Worm (Caenorhabditis elegans): Measurements from ENCODE around the gene taf-11.1.

taf-11.1 gene

DNA sequence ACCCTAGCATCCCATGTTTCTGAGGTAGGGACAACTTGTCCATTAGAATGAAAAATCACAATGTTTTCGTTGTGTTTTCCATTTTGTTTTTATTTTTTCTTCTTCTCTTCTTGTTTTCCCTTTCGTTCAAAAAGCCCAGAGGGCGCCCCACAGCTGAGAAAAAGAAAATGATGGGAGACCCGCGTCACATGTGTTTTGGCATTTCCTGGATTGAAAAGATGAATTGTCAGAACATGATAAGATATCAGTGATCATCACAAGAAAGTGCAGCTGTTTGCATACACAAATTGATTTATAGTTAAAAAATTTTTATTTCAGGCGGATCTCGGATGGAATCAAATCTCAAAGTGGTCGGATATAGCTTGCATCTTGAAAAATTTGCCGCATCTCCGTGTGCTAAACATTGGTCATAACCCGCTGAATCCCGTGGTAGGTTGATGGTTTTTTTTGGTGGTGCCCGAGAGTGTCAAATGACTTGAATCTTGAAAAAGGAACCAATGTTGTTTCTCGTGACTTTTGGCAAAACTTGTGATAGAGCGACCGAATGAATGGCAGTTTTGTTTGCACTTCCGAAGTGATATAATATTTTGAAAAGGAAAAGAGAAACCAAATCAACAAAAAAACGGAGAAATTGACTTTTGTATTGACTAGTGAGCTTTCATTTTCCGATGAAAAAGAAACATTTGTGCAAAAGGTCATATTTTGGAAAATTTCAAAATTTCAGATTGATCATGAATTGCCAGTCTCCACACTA lies 11.4 kb downstream of the taf-11.1 start:
- no peak for TF ChIP-seq lsy-2 (tag; optimal IDR thresholded peaks at IDR 0.05)
- peak; percentile 75 for TF ChIP-seq unc-62 (GFP tag; optimal IDR thresholded peaks at IDR 0.05)
- peak; percentile 72 for TF ChIP-seq mab-5 (tag; optimal IDR thresholded peaks at IDR 0.05)
- TF ChIP-seq lin-32 (GFP tag; optimal IDR thresholded peaks at IDR 0.05) = no peak
- no peak for TF ChIP-seq nhr-2 (tag; optimal IDR thresholded peaks at IDR 0.05)
- peak; percentile 64 for TF ChIP-seq hlh-1 (tag; optimal IDR thresholded peaks at IDR 0.05)
- TF ChIP-seq M03D4.4 (tag; optimal IDR thresholded peaks at IDR 0.05) = no peak

DNA sequence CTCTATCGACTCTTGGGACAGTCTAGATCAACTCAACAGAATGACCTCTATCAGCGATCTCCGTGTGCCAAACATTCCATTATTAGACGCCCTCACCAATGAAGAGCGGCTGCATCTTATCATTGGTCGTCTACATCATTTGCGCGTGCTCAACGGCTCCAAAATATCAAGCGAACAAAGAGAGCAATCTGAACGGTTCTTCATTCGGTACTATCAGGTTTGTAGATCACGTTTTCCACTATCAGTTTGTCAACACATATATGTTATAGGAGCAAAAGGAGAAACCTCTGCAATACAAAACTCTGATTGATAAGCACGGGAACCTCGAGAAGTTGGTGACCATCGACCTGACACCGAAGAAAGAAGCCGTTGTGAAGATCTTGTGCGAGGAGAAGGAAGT lies 13.4 kb downstream of the taf-11.1 start:
- TF ChIP-seq mls-2 (tag; optimal IDR thresholded peaks at IDR 0.05) (no peak), mab-5 (tag; optimal IDR thresholded peaks at IDR 0.05) (no peak), elt-3 (tag; optimal IDR thresholded peaks at IDR 0.05) (no peak), hlh-1 (tag; optimal IDR thresholded peaks at IDR 0.05) (no peak), blmp-1 (tag; optimal IDR thresholded peaks at IDR 0.05) (no peak), unc-120 (tag; optimal IDR thresholded peaks at IDR 0.05; ENCODE audit: poor library complexity, severe bottlenecking) (no peak), pha-4 (tag; optimal IDR thresholded peaks at IDR 0.05) (no peak), M03D4.4 (tag; optimal IDR thresholded peaks at IDR 0.05) (no peak), sptf-1 (tag; optimal IDR thresholded peaks at IDR 0.05) (no peak), unc-62 (GFP tag; optimal IDR thresholded peaks at IDR 0.05) (no peak), unc-39 (tag; optimal IDR thresholded peaks at IDR 0.05) (no peak), ces-1 (GFP tag; optimal IDR thresholded peaks at IDR 0.05) (no peak), zip-8 (tag; optimal IDR thresholded peaks at IDR 0.05) (no peak), ztf-11 (tag; optimal IDR thresholded peaks at IDR 0.05) (no peak), sem-2 (GFP tag; optimal IDR thresholded peaks at IDR 0.05) (no peak)

DNA sequence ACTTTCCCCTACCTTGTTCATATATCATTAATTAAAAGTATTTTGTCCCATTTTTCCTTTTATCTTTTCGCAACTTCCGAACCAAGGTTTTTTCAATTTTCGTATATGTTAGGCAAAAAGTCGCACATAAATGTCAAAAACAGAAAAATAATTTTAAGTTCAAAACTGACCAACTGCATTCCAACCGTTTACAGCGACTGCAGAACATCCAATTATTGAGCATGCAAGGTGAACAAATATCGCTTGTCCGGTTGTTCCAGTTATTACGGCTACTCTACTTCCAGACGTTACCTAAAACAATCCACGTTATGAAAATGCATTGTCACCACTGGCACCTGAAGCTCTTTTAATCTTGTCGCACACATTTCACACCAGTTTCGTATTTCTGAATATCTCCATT lies 18.6 kb downstream of the taf-11.1 start, which contains the start of gene C52B9.10:
Gene C52B9.10 (plus strand): TSS at position 301 of the 400 bp plus-strand sequence.
- no peak for TF ChIP-seq cnd-1 (tag; optimal IDR thresholded peaks at IDR 0.05)
- no peak for TF ChIP-seq ztf-11 (tag; optimal IDR thresholded peaks at IDR 0.05)
- no peak for TF ChIP-seq nhr-76 (tag; optimal IDR thresholded peaks at IDR 0.05)
- no peak for TF ChIP-seq unc-120 (tag; optimal IDR thresholded peaks at IDR 0.05; ENCODE audit: poor library complexity, severe bottlenecking)
- no peak for TF ChIP-seq lin-32 (GFP tag; optimal IDR thresholded peaks at IDR 0.05)
- no peak for TF ChIP-seq snpc-4 (tag; optimal IDR thresholded peaks at IDR 0.05)

DNA sequence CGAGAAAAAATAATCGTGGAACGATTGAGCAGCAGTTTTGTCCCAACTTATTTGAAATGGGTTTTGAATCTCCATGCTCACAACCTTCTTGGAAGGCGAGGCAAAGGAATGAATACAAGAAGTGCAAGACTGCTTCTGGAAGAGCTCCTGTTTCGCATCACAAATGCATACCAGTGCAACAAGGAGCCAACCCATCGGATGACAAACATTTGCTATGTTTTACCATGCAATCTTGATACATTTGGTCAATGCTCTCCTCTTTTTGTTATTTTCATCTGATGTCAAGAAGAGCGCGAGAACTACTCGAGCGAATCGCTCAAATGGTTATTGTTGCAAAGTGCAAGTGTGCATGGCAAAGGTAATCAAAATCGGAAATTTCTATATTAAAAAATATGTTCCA lies 19.1 kb downstream of the taf-11.1 start, which contains the start of gene mec-18:
Gene mec-18 (minus strand): TSS at position 101 of the 400 bp plus-strand sequence.
- TF ChIP-seq nhr-2 (tag; optimal IDR thresholded peaks at IDR 0.05) (no peak), unc-39 (tag; optimal IDR thresholded peaks at IDR 0.05) (no peak), ces-1 (GFP tag; optimal IDR thresholded peaks at IDR 0.05) (no peak), sem-2 (GFP tag; optimal IDR thresholded peaks at IDR 0.05) (no peak)

DNA sequence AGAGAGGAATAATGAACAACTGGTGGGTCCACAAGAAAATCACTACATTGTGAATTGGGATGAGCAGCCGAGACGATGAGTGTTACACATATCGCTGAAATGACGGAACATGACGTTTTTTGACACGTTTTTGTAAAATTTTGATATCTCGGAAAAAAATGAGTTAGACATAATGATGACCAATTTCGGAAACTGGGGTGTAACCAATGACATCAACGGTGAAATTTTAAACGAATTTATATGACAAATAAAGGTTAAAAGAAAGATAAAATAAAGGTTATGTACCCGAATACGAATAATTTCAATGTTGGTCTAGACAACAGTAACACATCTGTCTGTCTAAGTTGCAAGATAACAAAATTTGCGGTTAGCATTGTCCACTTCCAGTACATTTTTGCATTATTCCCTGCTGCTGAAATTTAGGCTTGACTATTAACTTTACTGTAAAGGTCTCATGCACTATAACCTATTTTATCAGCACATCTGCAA lies 24.4 kb downstream of the taf-11.1 start, which contains the start of the genes twk-28 and ets-9:
Gene twk-28 (minus strand): TSS at position 51 of the 489 bp plus-strand sequence.
Gene ets-9 (plus strand): TSS at position 410 of the 489 bp plus-strand sequence.
- TF ChIP-seq unc-120 (tag; optimal IDR thresholded peaks at IDR 0.05; ENCODE audit: poor library complexity, severe bottlenecking) (peak; percentile 47), unc-62 (GFP tag; optimal IDR thresholded peaks at IDR 0.05) (peak; percentile 36), nhr-237 (tag; optimal IDR thresholded peaks at IDR 0.05) (no peak), hlh-1 (tag; optimal IDR thresholded peaks at IDR 0.05) (peak; percentile 88)

DNA sequence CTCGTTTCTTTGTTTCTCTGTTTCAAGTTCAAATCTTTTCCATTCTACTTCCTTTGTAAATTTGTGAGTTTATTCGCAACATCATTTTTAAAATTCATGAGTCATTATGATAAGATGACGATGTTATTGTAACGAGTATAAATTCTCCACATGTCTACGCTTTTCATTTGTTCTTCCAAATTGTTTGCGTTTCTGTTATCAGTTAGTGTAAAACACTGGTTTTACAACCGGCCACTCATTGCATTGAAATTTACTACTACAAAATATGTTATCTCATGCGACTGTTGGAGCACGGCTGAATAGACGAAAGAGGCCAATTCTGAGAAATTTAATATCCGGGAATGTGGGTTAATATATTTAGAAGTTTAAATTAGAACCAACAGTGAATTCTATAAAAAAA lies 27.4 kb downstream of the taf-11.1 start, which contains the start of gene C52B9.19:
Gene C52B9.19 (plus strand): TSS at position 176 of the 400 bp plus-strand sequence.
- TF ChIP-seq ztf-11 (tag; optimal IDR thresholded peaks at IDR 0.05) (no peak), lin-13 (tag; optimal IDR thresholded peaks at IDR 0.05) (no peak), nhr-237 (tag; optimal IDR thresholded peaks at IDR 0.05) (no peak), nhr-2 (tag; optimal IDR thresholded peaks at IDR 0.05) (no peak)

DNA sequence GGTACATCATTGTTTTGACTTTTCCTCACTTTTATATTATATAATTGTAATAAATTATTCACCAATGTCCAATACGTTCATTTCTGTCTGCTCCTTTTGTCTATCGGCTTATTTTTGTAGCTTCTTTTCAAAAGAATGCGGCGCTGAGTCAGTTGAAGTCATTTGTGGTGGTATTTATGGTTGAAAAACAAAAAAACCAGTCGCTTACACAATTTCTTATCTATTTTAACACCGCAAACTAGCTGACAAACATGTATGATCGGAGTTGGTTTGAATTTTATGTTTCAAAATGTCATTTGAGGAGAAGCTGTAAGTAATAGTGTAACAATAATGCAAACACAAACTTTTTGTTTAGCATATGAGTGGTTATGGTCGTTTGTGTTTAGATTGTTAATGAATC lies 29.0 kb downstream of the taf-11.1 start, which contains the start of gene ets-10:
Gene ets-10 (plus strand): TSS at position 201 of the 400 bp plus-strand sequence.
- TF ChIP-seq nhr-76 (tag; optimal IDR thresholded peaks at IDR 0.05) = no peak
- no peak for TF ChIP-seq lin-32 (GFP tag; optimal IDR thresholded peaks at IDR 0.05)
- no peak for TF ChIP-seq nhr-2 (tag; optimal IDR thresholded peaks at IDR 0.05)
- no peak for TF ChIP-seq elt-1 (tag; optimal IDR thresholded peaks at IDR 0.05; ENCODE audit: borderline replicate concordance, insufficient read depth)
- TF ChIP-seq mls-2 (tag; optimal IDR thresholded peaks at IDR 0.05) = no peak
- TF ChIP-seq ztf-11 (tag; optimal IDR thresholded peaks at IDR 0.05) = no peak
- TF ChIP-seq ham-2 (GFP tag; optimal IDR thresholded peaks at IDR 0.05) = no peak
- no peak for TF ChIP-seq tbx-8 (GFP tag; optimal IDR thresholded peaks at IDR 0.05)
- no peak for TF ChIP-seq flh-1 (GFP tag; optimal IDR thresholded peaks at IDR 0.05)
- TF ChIP-seq ces-1 (GFP tag; optimal IDR thresholded peaks at IDR 0.05) = no peak
- no peak for TF ChIP-seq unc-120 (tag; optimal IDR thresholded peaks at IDR 0.05; ENCODE audit: poor library complexity, severe bottlenecking)
- TF ChIP-seq lin-13 (tag; optimal IDR thresholded peaks at IDR 0.05) = no peak
- no peak for TF ChIP-seq elt-3 (tag; optimal IDR thresholded peaks at IDR 0.05)
- TF ChIP-seq mep-1 (tag; optimal IDR thresholded peaks at IDR 0.05) = no peak
- TF ChIP-seq hlh-1 (tag; optimal IDR thresholded peaks at IDR 0.05) = no peak
- no peak for TF ChIP-seq ceh-43 (GFP tag; optimal IDR thresholded peaks at IDR 0.05)
- TF ChIP-seq pha-4 (tag; optimal IDR thresholded peaks at IDR 0.05) = no peak
- TF ChIP-seq mab-5 (tag; optimal IDR thresholded peaks at IDR 0.05) = no peak
